Fruit fly (Drosophila melanogaster): ENCODE measurements around the gene Utx.

Utx gene

dm6 chr2L:10259960-10260749 lies 18.5 kb downstream of the Utx start:
- no peak for TF ChIP-seq Myc (optimal IDR thresholded peaks at IDR 0.05)
- no peak for TF ChIP-seq h (optimal IDR thresholded peaks at IDR 0.05)
- TF ChIP-seq psq (optimal IDR thresholded peaks at IDR 0.05) = no peak
- TF ChIP-seq insv (optimal IDR thresholded peaks at IDR 0.05) = no peak
- TF ChIP-seq ttk (optimal IDR thresholded peaks at IDR 0.05) = no peak
- no peak for TF ChIP-seq Sin3A (optimal IDR thresholded peaks at IDR 0.05)

dm6 chr2L:10255725-10256158 lies 22.9 kb downstream of the Utx start, which contains the start of gene CG5676:
Gene CG5676, minus strand, starts transcription at chr2L:10255891.
- no peak for TF ChIP-seq psq (optimal IDR thresholded peaks at IDR 0.05)
- TF ChIP-seq Myc (optimal IDR thresholded peaks at IDR 0.05) = no peak
- no peak for TF ChIP-seq h (optimal IDR thresholded peaks at IDR 0.05)
- TF ChIP-seq insv (optimal IDR thresholded peaks at IDR 0.05) = no peak
- no peak for TF ChIP-seq ttk (optimal IDR thresholded peaks at IDR 0.05)
- no peak for TF ChIP-seq Sin3A (optimal IDR thresholded peaks at IDR 0.05)

dm6 chr2L:10251592-10251991 lies 27.0 kb downstream of the Utx start, which contains the start of gene Ror:
Gene Ror, plus strand, starts transcription at chr2L:10251843.
- no peak for TF ChIP-seq ttk (optimal IDR thresholded peaks at IDR 0.05)
- no peak for TF ChIP-seq Myc (optimal IDR thresholded peaks at IDR 0.05)
- TF ChIP-seq insv (optimal IDR thresholded peaks at IDR 0.05) = no peak
- no peak for TF ChIP-seq psq (optimal IDR thresholded peaks at IDR 0.05)
- no peak for TF ChIP-seq h (optimal IDR thresholded peaks at IDR 0.05)
- no peak for TF ChIP-seq Sin3A (optimal IDR thresholded peaks at IDR 0.05)

dm6 chr2L:10250441-10250847 lies 28.2 kb downstream of the Utx start, which contains the start of the genes bsk and CG31717:
Gene bsk, minus strand, starts transcription at chr2L:10250501.
Gene CG31717, plus strand, starts transcription at chr2L:10250737.
- TF ChIP-seq Myc (optimal IDR thresholded peaks at IDR 0.05) (no peak), psq (optimal IDR thresholded peaks at IDR 0.05) (no peak), insv (optimal IDR thresholded peaks at IDR 0.05) (no peak), ttk (optimal IDR thresholded peaks at IDR 0.05) (no peak), h (optimal IDR thresholded peaks at IDR 0.05) (no peak), Sin3A (optimal IDR thresholded peaks at IDR 0.05) (no peak)

dm6 chr2L:10249655-10250202 lies 28.9 kb downstream of the Utx start:
- TF ChIP-seq psq (optimal IDR thresholded peaks at IDR 0.05) (no peak), ttk (optimal IDR thresholded peaks at IDR 0.05) (no peak), insv (optimal IDR thresholded peaks at IDR 0.05) (no peak), Myc (optimal IDR thresholded peaks at IDR 0.05) (no peak), Sin3A (optimal IDR thresholded peaks at IDR 0.05) (no peak), h (optimal IDR thresholded peaks at IDR 0.05) (no peak)

dm6 chr2L:10246785-10247190 lies 31.8 kb downstream of the Utx start, which contains the start of gene chico:
Gene chico, minus strand, starts transcription at chr2L:10247078.
- no peak for TF ChIP-seq insv (optimal IDR thresholded peaks at IDR 0.05)
- no peak for TF ChIP-seq ttk (optimal IDR thresholded peaks at IDR 0.05)
- TF ChIP-seq h (optimal IDR thresholded peaks at IDR 0.05) = no peak
- no peak for TF ChIP-seq Myc (optimal IDR thresholded peaks at IDR 0.05)
- TF ChIP-seq psq (optimal IDR thresholded peaks at IDR 0.05) = no peak
- TF ChIP-seq Sin3A (optimal IDR thresholded peaks at IDR 0.05) = no peak

dm6 chr2L:10238726-10239652 lies 39.6 kb downstream of the Utx start, which contains the start of gene me31B:
Gene me31B, plus strand, starts transcription at chr2L:10239341.
- TF ChIP-seq Sin3A (optimal IDR thresholded peaks at IDR 0.05) = no peak
- no peak for TF ChIP-seq insv (optimal IDR thresholded peaks at IDR 0.05)
- TF ChIP-seq ttk (optimal IDR thresholded peaks at IDR 0.05) = no peak
- TF ChIP-seq h (optimal IDR thresholded peaks at IDR 0.05) = no peak

- TF ChIP-seq h (optimal IDR thresholded peaks at IDR 0.05) (no peak), ttk (optimal IDR thresholded peaks at IDR 0.05) (no peak), insv (optimal IDR thresholded peaks at IDR 0.05) (no peak), Sin3A (optimal IDR thresholded peaks at IDR 0.05) (no peak), Myc (optimal IDR thresholded peaks at IDR 0.05) (no peak), psq (optimal IDR thresholded peaks at IDR 0.05) (no peak)
These were observed 40.7 kb downstream of the Utx start, which contains the start of gene mthl15 for dm6 chr2L:10237725-10238446. Gene mthl15, minus strand, starts transcription at chr2L:10238317.

- TF ChIP-seq psq (optimal IDR thresholded peaks at IDR 0.05) (no peak), h (optimal IDR thresholded peaks at IDR 0.05) (no peak), Myc (optimal IDR thresholded peaks at IDR 0.05) (no peak), Sin3A (optimal IDR thresholded peaks at IDR 0.05) (no peak), ttk (optimal IDR thresholded peaks at IDR 0.05) (no peak), insv (optimal IDR thresholded peaks at IDR 0.05) (no peak)
These were observed 45.8 kb downstream of the Utx start for dm6 chr2L:10232827-10233226.

dm6 chr2L:10232152-10232816 lies 46.3 kb downstream of the Utx start, which contains the start of gene eEF1delta:
Gene eEF1delta, plus strand, starts transcription at chr2L:10232507.
- TF ChIP-seq Sin3A (optimal IDR thresholded peaks at IDR 0.05) = no peak

All from Kc167 (cell line).